Fruit fly (Drosophila melanogaster): ENCODE results near the gene PH4alphaSG1.
A peak's percentile ranks its signal among the peaks of the same experiment; 100 is the strongest.

The PH4alphaSG1 gene

dm6 chr3R:30501174-30501573 lies 4.3 kb downstream of the PH4alphaSG1 start (continued):
- TF ChIP-seq Scr (GFP tag; IDR thresholded peaks at IDR 0.05; ENCODE audit: partially characterized antibody): no peak
- TF ChIP-seq CG34422 (GFP tag; IDR thresholded peaks at IDR 0.05): 0 out of 3 replicates have a peak, but pooled peaks have one; percentile 23
- TF ChIP-seq Max (GFP tag; optimal IDR thresholded peaks at IDR 0.05): no peak
- no peak for TF ChIP-seq peb (GFP tag; IDR thresholded peaks at IDR 0.05)
- no peak for TF ChIP-seq CG17612 (GFP tag; IDR thresholded peaks at IDR 0.05)
- TF ChIP-seq CG14014 (GFP tag; IDR thresholded peaks at IDR 0.05): no peak
- peak; percentile 28 for TF ChIP-seq CG10209 (GFP tag; optimal IDR thresholded peaks at IDR 0.05)
- TF ChIP-seq CG14441 (GFP tag; IDR thresholded peaks at IDR 0.05): peak; percentile 35; the same call in 1 of the 2 replicates
- TF ChIP-seq cg (GFP tag; optimal IDR thresholded peaks at IDR 0.05): no peak
- no peak for TF ChIP-seq Fer3 (tag; optimal IDR thresholded peaks at IDR 0.05)
- no peak for TF ChIP-seq zen2 (GFP tag; IDR thresholded peaks at IDR 0.05; ENCODE audit: partially characterized antibody)
- TF ChIP-seq CG17361 (GFP tag; IDR thresholded peaks at IDR 0.05): no peak
- TF ChIP-seq cwo (GFP tag; optimal IDR thresholded peaks at IDR 0.05): no peak
- TF ChIP-seq CG17829 (tag; optimal IDR thresholded peaks at IDR 0.05): no peak
- TF ChIP-seq CG10267 (tag; optimal IDR thresholded peaks at IDR 0.05): no peak
- no peak for TF ChIP-seq crc (GFP tag; optimal IDR thresholded peaks at IDR 0.05)
- TF ChIP-seq trh (GFP tag; optimal IDR thresholded peaks at IDR 0.05): no peak
- no peak for TF ChIP-seq sqz (GFP tag; optimal IDR thresholded peaks at IDR 0.05)
- no peak for TF ChIP-seq CG6175 (GFP tag; IDR thresholded peaks at IDR 0.05)
- no peak for TF ChIP-seq Gsc (GFP tag; IDR thresholded peaks at IDR 0.05)
- peak; percentile 49 for TF ChIP-seq Blimp-1 (GFP tag; optimal IDR thresholded peaks at IDR 0.05)
- TF ChIP-seq Opbp (GFP tag; IDR thresholded peaks at IDR 0.05; ENCODE audit: partially characterized antibody): no peak
- TF ChIP-seq CG33557 (GFP tag; optimal IDR thresholded peaks at IDR 0.05): no peak
- no peak for TF ChIP-seq disco-r (GFP tag; optimal IDR thresholded peaks at IDR 0.05)
- no peak for TF ChIP-seq CG18619 (GFP tag; optimal IDR thresholded peaks at IDR 0.05)
- no peak for TF ChIP-seq mirr (GFP tag; optimal IDR thresholded peaks at IDR 0.05)
- peak; percentile 57 for TF ChIP-seq ara (GFP tag; IDR thresholded peaks at IDR 0.05)
- TF ChIP-seq ato (GFP tag; IDR thresholded peaks at IDR 0.05; ENCODE audit: partially characterized antibody): no peak
- TF ChIP-seq Pdp1 (GFP tag; optimal IDR thresholded peaks at IDR 0.05): peak in 1 of 2 experiments; percentile 31
- 0 out of 2 replicates have a peak, but pooled peaks have one; percentile 26 for TF ChIP-seq CG11696 (GFP tag; IDR thresholded peaks at IDR 0.05)
- TF ChIP-seq bcd (GFP tag; optimal IDR thresholded peaks at IDR 0.05): peak; percentile 14
- no peak for TF ChIP-seq Hr39 (optimal IDR thresholded peaks at IDR 0.05)
- TF ChIP-seq kah (GFP tag; optimal IDR thresholded peaks at IDR 0.05): no peak
- no peak for TF ChIP-seq CG3726 (GFP tag; IDR thresholded peaks at IDR 0.05)
- TF ChIP-seq crp (GFP tag; optimal IDR thresholded peaks at IDR 0.05): no peak
- peak; percentile 39 for TF ChIP-seq Xbp1 (GFP tag; optimal IDR thresholded peaks at IDR 0.05)
- no peak for TF ChIP-seq ac (GFP tag; optimal IDR thresholded peaks at IDR 0.05)
- TF ChIP-seq CG12391 (tag; optimal IDR thresholded peaks at IDR 0.05): no peak
- no peak for TF ChIP-seq CG4617 (GFP tag; optimal IDR thresholded peaks at IDR 0.05; ENCODE audit: borderline replicate concordance)
- peak; percentile 30 for TF ChIP-seq Oli (tag; optimal IDR thresholded peaks at IDR 0.05)
- TF ChIP-seq ken (GFP tag; IDR thresholded peaks at IDR 0.05): no peak
- no peak for TF ChIP-seq Six4 (GFP tag; optimal IDR thresholded peaks at IDR 0.05)
- TF ChIP-seq CG1602 (GFP tag; optimal IDR thresholded peaks at IDR 0.05): no peak
- TF ChIP-seq CG17186 (GFP tag; optimal IDR thresholded peaks at IDR 0.05): no peak
- no peak for TF ChIP-seq eve (GFP tag; optimal IDR thresholded peaks at IDR 0.05)
- TF ChIP-seq ab (GFP tag; optimal IDR thresholded peaks at IDR 0.05): no peak
- TF ChIP-seq pita (GFP tag; optimal IDR thresholded peaks at IDR 0.05): no peak
- TF ChIP-seq dpn (GFP tag; optimal IDR thresholded peaks at IDR 0.05): no peak
- TF ChIP-seq CG10147 (GFP tag; optimal IDR thresholded peaks at IDR 0.05): no peak
- TF ChIP-seq shn (GFP tag; optimal IDR thresholded peaks at IDR 0.05): no peak
- TF ChIP-seq maf-S (GFP tag; optimal IDR thresholded peaks at IDR 0.05): no peak
